Worm (Caenorhabditis elegans) whole organism, young adult: ENCODE results near the gene F10E7.1.

ENCODE experiments used
- B0035.1 ChIP-seq: sonication (generic microtip); optimal IDR thresholded peaks from 2 replicates; lab custom pipeline; 2016; ENCODE audit warnings: missing genetic modification characterization, mild to moderate bottlenecking, missing compliant biosample characterization, missing genotype, missing genetic modification reagents
- C06A6.2 ChIP-seq: fragments of 200-800 bp; sonication (Bioruptor generic); conservative IDR thresholded peaks from 2 replicates; pipeline ENCODE4 v1.3.6; 2022; ENCODE audit warnings: missing genetic modification characterization, missing compliant biosample characterization
- C17E4.6 ChIP-seq: fragments of 200-800 bp; sonication (Bioruptor generic); IDR thresholded peaks from 2 replicates; pipeline ENCODE4 v1.3.6; 2022; ENCODE audit warnings: missing genetic modification reagents, missing genetic modification characterization, missing compliant biosample characterization
- F33H1.4 ChIP-seq: fragments of 200-800 bp; sonication (Bioruptor generic); IDR thresholded peaks from 2 replicates; pipeline ENCODE4 v1.3.6; 2022; ENCODE audit warnings: missing genetic modification reagents, missing genetic modification characterization, missing compliant biosample characterization
- F49E8.2 ChIP-seq: sonication (generic microtip); optimal IDR thresholded peaks from 3 replicates; lab custom pipeline; 2017; ENCODE audit warnings: missing genetic modification characterization, mild to moderate bottlenecking, missing compliant biosample characterization, antibody characterized with exemption, moderate library complexity; ENCODE audit not compliant: insufficient read depth
- F57C9.4 ChIP-seq: sonication (generic microtip); optimal IDR thresholded peaks from 2 replicates; lab custom pipeline; 2017; ENCODE audit warnings: mild to moderate bottlenecking, missing genetic modification characterization, missing compliant biosample characterization
- T07F8.4 ChIP-seq: sonication (generic microtip); optimal IDR thresholded peaks from 2 replicates; lab custom pipeline; 2016; ENCODE audit warnings: mild to moderate bottlenecking, missing genetic modification characterization, moderate library complexity, missing compliant biosample characterization
- T26A5.8 ChIP-seq: sonication (generic microtip); optimal IDR thresholded peaks from 2 replicates; lab custom pipeline; 2016; ENCODE audit warnings: missing genetic modification characterization, missing compliant biosample characterization
- Y53G8AR.9 ChIP-seq: fragments of 200-800 bp; sonication (Bioruptor generic); conservative IDR thresholded peaks from 2 replicates; pipeline ENCODE4 v1.3.6; 2022; ENCODE audit warnings: missing genetic modification reagents, missing genetic modification characterization, missing compliant biosample characterization
- Y56A3A.18 ChIP-seq: fragments of 200-800 bp; sonication (Bioruptor generic); IDR thresholded peaks from 2 replicates; pipeline ENCODE4 v1.3.6; 2022; ENCODE audit warnings: missing genetic modification reagents, missing genetic modification characterization, missing compliant biosample characterization
- Y67H2A.10 ChIP-seq: fragments of 200-800 bp; sonication (Bioruptor generic); conservative IDR thresholded peaks from 2 replicates; pipeline ENCODE4 v1.3.6; 2022; ENCODE audit warnings: missing genetic modification reagents, missing genetic modification characterization, missing compliant biosample characterization
- ama-1 ChIP-seq, 3 experiments: fragments of 150-350 bp in 1 of 3; sonication (generic microtip) in 2 of 3; optimal IDR thresholded peaks; 2 replicates each; lab custom pipeline; 2014 to 2018; ENCODE audit warnings: missing biosample characterization in 2 of 3, missing genetic modification characterization in 2 of 3, missing genetic modification reagents in 2 of 3
- aptf-2 ChIP-seq: fragments of 200-800 bp; sonication (Bioruptor generic); conservative IDR thresholded peaks from 2 replicates; pipeline ENCODE4 v1.3.6; 2022; ENCODE audit warnings: missing genetic modification reagents, missing genetic modification characterization, missing compliant biosample characterization
- aptf-3 ChIP-seq: fragments of 200-800 bp; sonication (Bioruptor generic); IDR thresholded peaks from 2 replicates; pipeline ENCODE4 v1.3.6; 2022; ENCODE audit warnings: missing genetic modification characterization, missing compliant biosample characterization
- atf-7 ChIP-seq: sonication (generic microtip); optimal IDR thresholded peaks from 2 replicates; lab custom pipeline; 2017; ENCODE audit warnings: mild to moderate bottlenecking, missing genetic modification characterization, missing compliant biosample characterization
- attf-5 ChIP-seq: fragments of 200-800 bp; sonication (Bioruptor generic); optimal IDR thresholded peaks from 2 replicates; lab custom pipeline; 2018; ENCODE audit warnings: mild to moderate bottlenecking, missing genetic modification characterization, missing compliant biosample characterization
- bed-1 ChIP-seq: fragments of 200-800 bp; sonication (Bioruptor generic); IDR thresholded peaks from 2 replicates; pipeline ENCODE4 v1.3.6; 2022; ENCODE audit warnings: missing genetic modification reagents, missing genetic modification characterization, missing compliant biosample characterization
- cebp-1 ChIP-seq, 2 experiments: fragments of 200-800 bp in 1 of 2; sonication (Bioruptor generic) in 1 of 2; sonication (generic microtip) in 1 of 2; IDR thresholded peaks in 1 of 2; optimal IDR thresholded peaks in 1 of 2; 2 replicates each; pipeline versions ENCODE4 v1.3.6 to Lab custom; 2017 to 2022; ENCODE audit warnings: missing compliant biosample characterization in 2 of 2, missing genetic modification characterization in 2 of 2, mild to moderate bottlenecking in 1 of 2, missing genetic modification reagents in 1 of 2, moderate library complexity in 1 of 2
- cebp-2 ChIP-seq: fragments of 200-800 bp; sonication (Bioruptor generic); IDR thresholded peaks from 2 replicates; pipeline ENCODE4 v1.3.6; 2022; ENCODE audit warnings: missing genetic modification characterization, missing compliant biosample characterization
- ceh-100 ChIP-seq: fragments of 200-800 bp; sonication (Bioruptor generic); IDR thresholded peaks from 2 replicates; pipeline ENCODE4 v1.3.6; 2022; ENCODE audit warnings: missing genetic modification reagents, missing genetic modification characterization, missing compliant biosample characterization
- ceh-91 ChIP-seq: fragments of 200-800 bp; sonication (Bioruptor generic); IDR thresholded peaks from 2 replicates; pipeline ENCODE4 v1.3.6; 2022; ENCODE audit warnings: missing genetic modification reagents, missing genetic modification characterization, missing compliant biosample characterization
- die-1 ChIP-seq: sonication (generic microtip); optimal IDR thresholded peaks from 2 replicates; lab custom pipeline; 2016; ENCODE audit warnings: missing genotype, mild to moderate bottlenecking, missing genetic modification characterization, missing compliant biosample characterization
- dpff-1 ChIP-seq: sonication (generic microtip); optimal IDR thresholded peaks from 2 replicates; lab custom pipeline; 2017; ENCODE audit warnings: mild to moderate bottlenecking, missing genetic modification characterization, missing compliant biosample characterization
- efl-1 ChIP-seq: fragments of 150-350 bp; optimal IDR thresholded peaks from 2 replicates; lab custom pipeline; 2014; ENCODE audit warnings: missing biosample characterization, missing genetic modification reagents, missing genetic modification characterization
- ets-4 ChIP-seq: fragments of 200-800 bp; sonication (Bioruptor generic); optimal IDR thresholded peaks from 2 replicates; lab custom pipeline; 2018; ENCODE audit warnings: mild to moderate bottlenecking, missing genetic modification characterization, missing compliant biosample characterization
- fkh-3 ChIP-seq: sonication (generic microtip); optimal IDR thresholded peaks from 2 replicates; lab custom pipeline; 2016; ENCODE audit warnings: mild to moderate bottlenecking, missing genetic modification characterization, missing compliant biosample characterization
- him-1 ChIP-seq: sonication (generic microtip); optimal IDR thresholded peaks from 2 replicates; lab custom pipeline; 2016; ENCODE audit warnings: missing genotype, missing genetic modification reagents, missing genetic modification characterization, missing compliant biosample characterization
- hmg-1.2 ChIP-seq: fragments of 200-800 bp; sonication (Bioruptor generic); IDR thresholded peaks from 2 replicates; pipeline ENCODE4 v1.3.6; 2022; ENCODE audit warnings: missing genetic modification reagents, missing genetic modification characterization, missing compliant biosample characterization
- hrde-1 ChIP-seq: sonication (generic microtip); optimal IDR thresholded peaks from 2 replicates; lab custom pipeline; 2016; ENCODE audit warnings: missing genetic modification characterization, mild to moderate bottlenecking, missing compliant biosample characterization, moderate library complexity, missing genotype, missing genetic modification reagents, borderline replicate concordance
- hsf-1 ChIP-seq: fragments of 200-800 bp; sonication (Bioruptor generic); IDR thresholded peaks from 2 replicates; pipeline ENCODE4 v1.3.6; 2022; ENCODE audit warnings: missing genetic modification reagents, missing genetic modification characterization, missing compliant biosample characterization
- lin-26 ChIP-seq: fragments of 200-800 bp; sonication (Bioruptor generic); IDR thresholded peaks from 2 replicates; pipeline ENCODE4 v1.3.6; 2022; ENCODE audit warnings: missing genetic modification reagents, missing genetic modification characterization, missing compliant biosample characterization
- lin-54 ChIP-seq: fragments of 200-800 bp; sonication (Bioruptor generic); optimal IDR thresholded peaks from 2 replicates; lab custom pipeline; 2018; ENCODE audit warnings: mild to moderate bottlenecking, missing genetic modification characterization, missing compliant biosample characterization
- madf-3 ChIP-seq: fragments of 200-800 bp; sonication (Bioruptor generic); IDR thresholded peaks from 2 replicates; pipeline ENCODE4 v1.3.6; 2022; ENCODE audit warnings: missing genetic modification reagents, missing genetic modification characterization, missing compliant biosample characterization
- madf-6 ChIP-seq: fragments of 200-800 bp; sonication (Bioruptor generic); IDR thresholded peaks from 2 replicates; pipeline ENCODE4 v1.3.6; 2022; ENCODE audit warnings: missing genetic modification reagents, missing genetic modification characterization, missing compliant biosample characterization
- madf-8 ChIP-seq: fragments of 200-800 bp; sonication (Bioruptor generic); conservative IDR thresholded peaks from 2 replicates; pipeline ENCODE4 v1.3.6; 2022; ENCODE audit warnings: missing genetic modification reagents, missing genetic modification characterization, missing compliant biosample characterization
- mcd-1 ChIP-seq: fragments of 200-800 bp; sonication (Bioruptor generic); IDR thresholded peaks from 2 replicates; pipeline ENCODE4 v1.3.6; 2022; ENCODE audit warnings: missing genetic modification reagents, missing genetic modification characterization, missing compliant biosample characterization
- nhr-120 ChIP-seq: fragments of 200-800 bp; sonication (Bioruptor generic); IDR thresholded peaks from 2 replicates; pipeline ENCODE4 v1.3.6; 2022; ENCODE audit warnings: missing genetic modification characterization, missing compliant biosample characterization
- nhr-179 ChIP-seq: sonication (generic microtip); optimal IDR thresholded peaks from 2 replicates; lab custom pipeline; 2016; ENCODE audit warnings: mild to moderate bottlenecking, missing genetic modification characterization, missing compliant biosample characterization
- repo-1 ChIP-seq: sonication (generic microtip); optimal IDR thresholded peaks from 2 replicates; lab custom pipeline; 2017; ENCODE audit warnings: mild to moderate bottlenecking, missing genetic modification characterization, missing compliant biosample characterization
- sdz-38 ChIP-seq: sonication (generic microtip); optimal IDR thresholded peaks from 2 replicates; lab custom pipeline; 2016; ENCODE audit warnings: missing genotype, missing genetic modification characterization, missing compliant biosample characterization
- snpc-1.1 ChIP-seq: sonication (generic microtip); optimal IDR thresholded peaks from 2 replicates; lab custom pipeline; 2017; ENCODE audit warnings: missing genetic modification characterization, mild to moderate bottlenecking, missing compliant biosample characterization, antibody characterized with exemption, moderate library complexity, missing genotype, missing genetic modification reagents; ENCODE audit not compliant: insufficient read depth
- snpc-3.4 ChIP-seq: sonication (generic microtip); optimal IDR thresholded peaks from 2 replicates; lab custom pipeline; 2017; ENCODE audit warnings: missing genetic modification characterization, mild to moderate bottlenecking, missing compliant biosample characterization, antibody characterized with exemption, moderate library complexity, missing genotype, missing genetic modification reagents
- xnd-1 ChIP-seq: sonication (generic microtip); optimal IDR thresholded peaks from 2 replicates; lab custom pipeline; 2016; ENCODE audit warnings: missing genotype, missing genetic modification reagents, missing genetic modification characterization, missing compliant biosample characterization
- zim-3 ChIP-seq: sonication (generic microtip); optimal IDR thresholded peaks from 2 replicates; lab custom pipeline; 2017; ENCODE audit warnings: mild to moderate bottlenecking, missing genetic modification characterization, moderate library complexity, missing compliant biosample characterization
- ztf-3 ChIP-seq: fragments of 200-800 bp; sonication (Bioruptor generic); optimal IDR thresholded peaks from 2 replicates; lab custom pipeline; 2018; ENCODE audit warnings: mild to moderate bottlenecking, missing genetic modification characterization, missing compliant biosample characterization
- ztf-6 ChIP-seq: fragments of 200-800 bp; sonication (Bioruptor generic); IDR thresholded peaks from 2 replicates; pipeline ENCODE4 v1.3.6; 2022; ENCODE audit warnings: missing genetic modification reagents, missing genetic modification characterization, missing compliant biosample characterization

Gene F10E7.1

DNA sequence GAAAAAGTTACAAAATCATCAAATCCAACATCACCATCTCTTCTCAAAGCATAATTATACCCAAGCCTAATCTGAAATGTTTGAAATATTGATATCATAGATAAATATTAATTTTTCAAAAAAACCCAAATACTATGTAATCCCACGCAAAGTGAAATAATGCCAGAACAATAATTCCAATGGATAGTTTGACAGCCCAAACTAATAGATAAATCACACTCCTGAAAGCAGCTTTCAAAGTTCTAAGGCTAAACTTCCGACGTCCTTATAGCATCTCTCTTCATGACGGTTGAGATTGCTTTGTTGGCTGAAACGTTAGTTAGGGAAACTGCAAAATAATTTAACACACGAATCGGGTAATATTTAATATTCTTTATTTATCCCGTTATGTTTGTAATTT, 27.3 kb upstream of the F10E7.1 start:
- TF ChIP-seq madf-3 (peak; percentile 64; the same call in 1 of the 2 replicates), hmg-1.2 (GFP tag; lab: Robert Waterston, UW) (0 out of 2 replicates have a peak, but pooled peaks have one; percentile 7), Y53G8AR.9 (0 out of 2 replicates have a peak, but pooled peaks have one; percentile 50), zim-3 (no peak), dpff-1 (no peak), hsf-1 (GFP tag; lab: Robert Waterston, UW) (no peak), hrde-1 (tag; lab: Kevin White, UChicago) (no peak), him-1 (peak; percentile 53), cebp-1 (GFP tag; IDR thresholded peaks at IDR 0.05; lab: Robert Waterston, UW) (no peak), cebp-1 (tag; optimal IDR thresholded peaks at IDR 0.05; lab: Kevin White, UChicago) (no peak)

ce11 chrII:7100838-7101237, 25.7 kb upstream of the F10E7.1 start, which contains the start of gene mmaa-1:
mmaa-1 (minus strand) TSS chrII:7101165.
- TF ChIP-seq snpc-3.4 (tag; lab: Kevin White, UChicago) (no peak), xnd-1 (tag; lab: Kevin White, UChicago) (peak; percentile 10), ceh-100 (GFP tag; lab: Robert Waterston, UW) (no peak), die-1 (tag; lab: Kevin White, UChicago) (no peak), him-1 (no peak), madf-3 (no peak), zim-3 (peak; percentile 19), mcd-1 (0 out of 2 replicates have a peak, but pooled peaks have one; percentile 32), madf-8 (GFP tag; lab: Robert Waterston, UW) (no peak), ztf-3 (GFP tag; lab: Kevin White, UChicago) (no peak), efl-1 (GFP tag; lab: Kevin White, UChicago) (no peak), F33H1.4 (GFP tag; lab: Robert Waterston, UW) (no peak), ztf-6 (GFP tag; lab: Robert Waterston, UW) (no peak), madf-6 (peak; percentile 25; the same call in 1 of the 2 replicates), lin-54 (GFP tag; lab: Kevin White, UChicago) (no peak), lin-26 (GFP tag; lab: Robert Waterston, UW) (no peak), T07F8.4 (no peak), ets-4 (GFP tag; lab: Kevin White, UChicago) (no peak), hsf-1 (GFP tag; lab: Robert Waterston, UW) (no peak), C17E4.6 (GFP tag; lab: Robert Waterston, UW) (no peak), attf-5 (no peak), B0035.1 (tag; lab: Kevin White, UChicago) (no peak), F49E8.2 (tag; lab: Kevin White, UChicago) (no peak), sdz-38 (no peak), atf-7 (no peak), fkh-3 (peak; percentile 69), repo-1 (tag; lab: Kevin White, UChicago) (peak; percentile 71), ceh-91 (no peak), hmg-1.2 (GFP tag; lab: Robert Waterston, UW) (peak; percentile 14; the same call in 1 of the 2 replicates), Y67H2A.10 (no peak), Y56A3A.18 (GFP tag; lab: Robert Waterston, UW) (peak; percentile 78; the same call in 1 of the 2 replicates), cebp-2 (GFP tag; lab: Robert Waterston, UW) (no peak), F57C9.4 (tag; lab: Kevin White, UChicago) (no peak), T26A5.8 (no peak), aptf-2 (GFP tag; lab: Robert Waterston, UW) (no peak), snpc-1.1 (tag; lab: Kevin White, UChicago) (no peak), nhr-179 (tag; lab: Kevin White, UChicago) (no peak), nhr-120 (no peak), aptf-3 (GFP tag; lab: Robert Waterston, UW) (no peak), ama-1 (optimal IDR thresholded peaks at IDR 0.05; lab: Kevin White, UChicago) (peak; percentile 78), ama-1 (GFP tag; optimal IDR thresholded peaks at IDR 0.05; lab: Kevin White, UChicago) (no peak), bed-1 (GFP tag; lab: Robert Waterston, UW) (0 out of 2 replicates have a peak, but pooled peaks have one; percentile 42), C06A6.2 (GFP tag; lab: Robert Waterston, UW) (no peak)
